Fruit fly (Drosophila melanogaster) whole organism, embryonic: ENCODE data around the gene aru.
A peak's percentile ranks its signal among the peaks of the same experiment; 100 is the strongest.

Experiments
- Atf-2 ChIP-seq: fragments of 200-800 bp; sonication (Bioruptor generic); optimal IDR thresholded peaks from 2 replicates; lab custom pipeline; 2016; ENCODE audit warnings: missing biosample characterization, missing genetic modification characterization
- Awh ChIP-seq: fragments of 200-800 bp; sonication (Bioruptor generic); IDR thresholded peaks from 2 replicates; pipeline ENCODE4, ENCODE4 v1.3.6; 2022; ENCODE audit warnings: missing biosample characterization, missing genetic modification characterization
- CG1024 ChIP-seq: fragments of 200-800 bp; sonication (Bioruptor generic); IDR thresholded peaks from 2 replicates; pipeline ENCODE4 v1.3.6; 2022; ENCODE audit warnings: missing biosample characterization, missing genetic modification characterization
- CG10654 ChIP-seq: fragments of 200-800 bp; sonication (Bioruptor generic); optimal IDR thresholded peaks from 2 replicates; lab custom pipeline; 2016; ENCODE audit warnings: missing biosample characterization, missing genetic modification characterization
- CG11398 ChIP-seq: fragments of 200-800 bp; sonication (Bioruptor generic); optimal IDR thresholded peaks from 2 replicates; lab custom pipeline; 2016; ENCODE audit warnings: missing biosample characterization, missing genetic modification characterization
- CG11456 ChIP-seq: fragments of 200-800 bp; sonication (Bioruptor generic); IDR thresholded peaks from 3 replicates; pipeline ENCODE4 v1.3.6; 2022; ENCODE audit warnings: missing biosample characterization, missing genetic modification characterization
- CG13424 ChIP-seq: fragments of 200-800 bp; sonication (Bioruptor generic); optimal IDR thresholded peaks from 2 replicates; lab custom pipeline; 2019; ENCODE audit warnings: missing biosample characterization, mild to moderate bottlenecking, missing genetic modification characterization, moderate library complexity
- CG15269 ChIP-seq: fragments of 200-800 bp; sonication (Bioruptor generic); optimal IDR thresholded peaks from 2 replicates; lab custom pipeline; 2018; ENCODE audit warnings: missing biosample characterization, mild to moderate bottlenecking, missing genetic modification characterization, moderate library complexity
- CG15514 ChIP-seq: fragments of 200-800 bp; sonication (Bioruptor generic); optimal IDR thresholded peaks from 3 replicates; lab custom pipeline; 2017; ENCODE audit warnings: missing biosample characterization, missing genetic modification characterization, mild to moderate bottlenecking, moderate library complexity, missing genetic modification reagents
- CG17829 ChIP-seq: fragments of 200-800 bp; optimal IDR thresholded peaks from 2 replicates; lab custom pipeline; 2019; ENCODE audit warnings: missing biosample characterization, mild to moderate bottlenecking, missing genetic modification characterization, moderate library complexity
- CG17912 ChIP-seq: fragments of 200-800 bp; sonication (Bioruptor generic); optimal IDR thresholded peaks from 2 replicates; lab custom pipeline; 2018; ENCODE audit warnings: missing biosample characterization, mild to moderate bottlenecking, missing genetic modification characterization
- CG2129 ChIP-seq: fragments of 200-800 bp; sonication (Bioruptor generic); IDR thresholded peaks from 2 replicates; pipeline ENCODE4 v1.3.6; 2022; ENCODE audit warnings: missing biosample characterization, missing genetic modification characterization; ENCODE audit not compliant: partially characterized antibody
- CG2202 ChIP-seq: fragments of 200-800 bp; sonication (Bioruptor generic); optimal IDR thresholded peaks from 2 replicates; lab custom pipeline; 2018; ENCODE audit warnings: missing biosample characterization, mild to moderate bottlenecking, missing genetic modification characterization
- CG33213 ChIP-seq: fragments of 200-800 bp; sonication (Bioruptor generic); optimal IDR thresholded peaks from 3 replicates; lab custom pipeline; 2016; ENCODE audit warnings: missing biosample characterization, missing genetic modification characterization
- CG3995 ChIP-seq: fragments of 200-800 bp; sonication (Bioruptor generic); optimal IDR thresholded peaks from 3 replicates; lab custom pipeline; 2016; ENCODE audit warnings: missing biosample characterization, missing genetic modification characterization
- CG43689 ChIP-seq: fragments of 200-800 bp; sonication (Bioruptor generic); IDR thresholded peaks from 2 replicates; pipeline ENCODE4 v1.3.6; 2022; ENCODE audit warnings: missing biosample characterization, missing genetic modification characterization
- CG4404 ChIP-seq: fragments of 200-800 bp; sonication (Bioruptor generic); IDR thresholded peaks from 2 replicates; pipeline ENCODE4 v1.3.6; 2022; ENCODE audit warnings: missing biosample characterization, missing genetic modification characterization
- CG6791 ChIP-seq: fragments of 200-800 bp; sonication (Bioruptor generic); IDR thresholded peaks from 3 replicates; pipeline ENCODE4 v1.3.6; 2022; ENCODE audit warnings: missing biosample characterization, missing genetic modification characterization; ENCODE audit not compliant: partially characterized antibody
- CG8478 ChIP-seq: fragments of >200 bp; optimal IDR thresholded peaks from 2 replicates; lab custom pipeline; 2018
- CG8924 ChIP-seq: fragments of 200-800 bp; optimal IDR thresholded peaks from 3 replicates; lab custom pipeline; 2019; ENCODE audit warnings: missing biosample characterization, mild to moderate bottlenecking, missing genetic modification characterization, moderate library complexity
- CG9797 ChIP-seq: fragments of 200-800 bp; sonication (Bioruptor generic); optimal IDR thresholded peaks from 3 replicates; lab custom pipeline; 2018; ENCODE audit warnings: missing biosample characterization, mild to moderate bottlenecking, missing genetic modification characterization
- Dbx ChIP-seq: fragments of 200-800 bp; sonication (Bioruptor generic); IDR thresholded peaks from 3 replicates; pipeline ENCODE4 v1.3.6; 2022; ENCODE audit warnings: missing biosample characterization, missing genetic modification characterization
- Doc3 ChIP-seq: fragments of 200-800 bp; sonication (Bioruptor generic); IDR thresholded peaks from 3 replicates; pipeline ENCODE4 v1.3.6; 2022; ENCODE audit warnings: missing biosample characterization, missing genetic modification characterization; ENCODE audit not compliant: partially characterized antibody
- Dp ChIP-seq: fragments of 200-800 bp; sonication (Bioruptor generic); optimal IDR thresholded peaks from 2 replicates; lab custom pipeline; 2018; ENCODE audit warnings: missing biosample characterization, mild to moderate bottlenecking, missing genetic modification characterization, moderate library complexity
- Dref ChIP-seq: fragments of 200-800 bp; sonication (Bioruptor generic); IDR thresholded peaks from 2 replicates; pipeline ENCODE4 v1.3.6; 2022; ENCODE audit warnings: missing biosample characterization, missing genetic modification characterization
- Ets97D ChIP-seq: fragments of 200-800 bp; sonication (Bioruptor generic); optimal IDR thresholded peaks from 3 replicates; lab custom pipeline; 2016; ENCODE audit warnings: missing biosample characterization, missing genetic modification characterization
- Jarid2 ChIP-seq: fragments of 200-800 bp; sonication (Bioruptor generic); optimal IDR thresholded peaks from 3 replicates; lab custom pipeline; 2017; ENCODE audit warnings: mild to moderate bottlenecking, missing biosample characterization, missing genetic modification reagents, missing genetic modification characterization
- Lim3 ChIP-seq: fragments of 200-800 bp; sonication (Bioruptor generic); IDR thresholded peaks from 2 replicates; pipeline ENCODE4 v1.3.6; 2022; ENCODE audit warnings: missing biosample characterization, missing genetic modification characterization
- MESR4 ChIP-seq: fragments of 200-800 bp; sonication (Bioruptor generic); optimal IDR thresholded peaks from 2 replicates; lab custom pipeline; 2018; ENCODE audit warnings: missing biosample characterization, mild to moderate bottlenecking, missing genetic modification characterization, moderate library complexity
- Mes4 ChIP-seq: fragments of 200-800 bp; sonication (Bioruptor generic); optimal IDR thresholded peaks from 2 replicates; lab custom pipeline; 2016; ENCODE audit warnings: missing biosample characterization, missing genetic modification characterization
- Nf-YB ChIP-seq: fragments of 200-800 bp; sonication (Bioruptor generic); optimal IDR thresholded peaks from 3 replicates; lab custom pipeline; 2019; ENCODE audit warnings: missing biosample characterization, mild to moderate bottlenecking, missing genetic modification characterization, moderate library complexity
- Oli ChIP-seq: fragments of 200-800 bp; sonication (Bioruptor generic); optimal IDR thresholded peaks from 2 replicates; lab custom pipeline; 2018; ENCODE audit warnings: missing biosample characterization, mild to moderate bottlenecking, missing genetic modification characterization, moderate library complexity
- Ptx1 ChIP-seq: fragments of 200-800 bp; sonication (Bioruptor generic); IDR thresholded peaks from 2 replicates; pipeline ENCODE4 v1.3.6; 2022; ENCODE audit warnings: missing biosample characterization, missing genetic modification characterization
- ase ChIP-seq: fragments of 200-800 bp; sonication (Bioruptor generic); IDR thresholded peaks from 3 replicates; pipeline ENCODE4 v1.3.6; 2022; ENCODE audit warnings: missing biosample characterization, missing genetic modification characterization
- bigmax ChIP-seq: fragments of 200-800 bp; sonication (Bioruptor generic); optimal IDR thresholded peaks from 2 replicates; lab custom pipeline; 2018; ENCODE audit warnings: missing biosample characterization, mild to moderate bottlenecking, missing genetic modification characterization
- bowl ChIP-seq: fragments of 200-800 bp; sonication (Bioruptor generic); IDR thresholded peaks from 2 replicates; pipeline ENCODE4 v1.3.6; 2022; ENCODE audit warnings: missing biosample characterization, missing genetic modification characterization
- cg ChIP-seq: fragments of 200-800 bp; sonication (Bioruptor generic); optimal IDR thresholded peaks from 3 replicates; lab custom pipeline; 2019; ENCODE audit warnings: missing biosample characterization, mild to moderate bottlenecking, missing genetic modification characterization, moderate library complexity
- eyg ChIP-seq: fragments of 200-800 bp; sonication (Bioruptor generic); optimal IDR thresholded peaks from 3 replicates; lab custom pipeline; 2016; ENCODE audit warnings: missing biosample characterization, missing genetic modification characterization
- fd102C ChIP-seq: fragments of 200-800 bp; sonication (Bioruptor generic); optimal IDR thresholded peaks from 2 replicates; lab custom pipeline; 2018; ENCODE audit warnings: missing biosample characterization, mild to moderate bottlenecking, missing genetic modification characterization, moderate library complexity
- kah ChIP-seq: fragments of 200-800 bp; sonication (Bioruptor generic); optimal IDR thresholded peaks from 2 replicates; lab custom pipeline; 2018; ENCODE audit warnings: missing biosample characterization, mild to moderate bottlenecking, missing genetic modification characterization
- lmd ChIP-seq: fragments of 200-800 bp; sonication (Bioruptor generic); IDR thresholded peaks from 2 replicates; pipeline ENCODE4 v1.3.6; 2022; ENCODE audit warnings: missing biosample characterization, missing genetic modification characterization
- mld ChIP-seq: fragments of 200-800 bp; sonication (Bioruptor generic); IDR thresholded peaks from 3 replicates; pipeline ENCODE4 v1.3.6; 2022; ENCODE audit warnings: missing biosample characterization, missing genetic modification characterization; ENCODE audit not compliant: partially characterized antibody
- p53 ChIP-seq: fragments of 200-800 bp; sonication (Bioruptor generic); optimal IDR thresholded peaks from 2 replicates; lab custom pipeline; 2016; ENCODE audit warnings: missing biosample characterization, missing genetic modification characterization
- pb ChIP-seq: fragments of 200-800 bp; sonication (Bioruptor generic); optimal IDR thresholded peaks from 3 replicates; lab custom pipeline; 2016; ENCODE audit warnings: missing biosample characterization, missing genetic modification characterization
- peb ChIP-seq: fragments of 200-800 bp; sonication (Bioruptor generic); IDR thresholded peaks from 2 replicates; pipeline ENCODE4 v1.3.6; 2022; ENCODE audit warnings: missing biosample characterization, missing genetic modification characterization
- sc ChIP-seq, 3 experiments: fragments of >200 bp in 2 of 3; fragments of 200-800 bp in 1 of 3; sonication (Bioruptor generic) in 1 of 3; optimal IDR thresholded peaks; 2 replicates in 2 of 3; 3 replicates in 1 of 3; lab custom pipeline; 2017; ENCODE audit warnings: mild to moderate bottlenecking in 1 of 3, missing biosample characterization in 1 of 3, missing genetic modification characterization in 1 of 3, missing genetic modification reagents in 1 of 3
- seq ChIP-seq: fragments of 200-800 bp; sonication (Bioruptor generic); IDR thresholded peaks from 2 replicates; pipeline ENCODE4 v1.3.6; 2022; ENCODE audit warnings: missing biosample characterization, missing genetic modification characterization
- tap ChIP-seq: fragments of 200-800 bp; optimal IDR thresholded peaks from 3 replicates; lab custom pipeline; 2019; ENCODE audit warnings: missing biosample characterization, mild to moderate bottlenecking, missing genetic modification characterization, moderate library complexity
- zfh1 ChIP-seq: fragments of 200-800 bp; sonication (Bioruptor generic); IDR thresholded peaks from 3 replicates; pipeline ENCODE4 v1.3.6; 2022; ENCODE audit warnings: missing biosample characterization, missing genetic modification characterization

aru gene

DNA sequence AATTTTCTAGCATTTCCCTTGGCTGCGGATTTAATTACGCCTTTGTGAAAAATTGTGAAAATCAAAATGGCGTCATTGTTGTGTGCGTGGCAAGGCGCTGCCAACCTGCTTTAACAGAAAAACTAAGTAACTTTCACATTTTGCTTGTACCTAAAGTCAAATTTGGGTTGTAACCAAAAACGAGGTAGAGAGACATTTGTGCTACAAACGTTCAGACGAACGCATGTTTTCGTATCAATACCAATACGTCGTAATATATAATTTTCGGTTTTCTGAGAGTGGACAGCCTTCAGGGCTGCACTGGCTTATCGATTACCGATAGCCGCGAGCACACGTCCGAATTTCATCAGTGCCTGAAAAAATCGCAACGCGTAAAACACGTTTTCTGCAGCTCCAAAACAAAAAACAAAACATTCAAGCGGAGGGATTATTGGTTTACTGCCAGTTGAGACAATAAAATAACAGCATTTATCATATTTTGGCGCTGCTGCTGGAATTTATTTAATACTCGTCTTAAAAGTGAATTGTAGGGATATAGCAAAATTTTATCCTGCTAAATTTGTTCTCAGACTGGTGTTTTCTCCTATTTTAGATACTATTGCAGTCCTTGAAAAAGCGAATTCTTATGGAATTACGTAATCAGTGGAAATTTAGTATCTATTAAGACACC is 2.7 kb upstream of the aru start (continued):
- TF ChIP-seq CG6791 (GFP tag; lab: Robert Waterston, UW), result peak; percentile 57; the same call in 2 of the 3 replicates
- TF ChIP-seq CG43689, result no peak
- no peak for TF ChIP-seq Awh
- peak; percentile 57 for TF ChIP-seq CG33213 (GFP tag; lab: Kevin White, UChicago)
- no peak for TF ChIP-seq Lim3
- TF ChIP-seq pb (GFP tag; lab: Kevin White, UChicago), result peak; percentile 61
- no peak for TF ChIP-seq CG2129
- no peak for TF ChIP-seq tap (tag; lab: Kevin White, UChicago)
- TF ChIP-seq CG15514 (GFP tag; lab: Kevin White, UChicago), result peak; percentile 73
- 0 out of 2 replicates have a peak, but pooled peaks have one; percentile 10 for TF ChIP-seq peb (GFP tag; lab: Robert Waterston, UW)
- TF ChIP-seq CG8924 (tag; lab: Kevin White, UChicago), result peak; percentile 68
- TF ChIP-seq Doc3 (GFP tag; lab: Robert Waterston, UW), result no peak
- TF ChIP-seq kah, result no peak
- peak; percentile 5 for TF ChIP-seq CG2202 (tag; lab: Kevin White, UChicago)
- peak; percentile 60 for TF ChIP-seq CG10654 (GFP tag; lab: Kevin White, UChicago)
- TF ChIP-seq CG9797 (GFP tag; lab: Kevin White, UChicago), result no peak
- TF ChIP-seq CG11398 (GFP tag; lab: Kevin White, UChicago), result peak; percentile 65
- TF ChIP-seq CG15269 (tag; lab: Kevin White, UChicago), result peak; percentile 64
- no peak for TF ChIP-seq Nf-YB
- TF ChIP-seq Mes4 (GFP tag; lab: Kevin White, UChicago), result peak; percentile 68
- peak; percentile 47; the same call in 1 of the 2 replicates for TF ChIP-seq seq (GFP tag; lab: Robert Waterston, UW)
- TF ChIP-seq Ets97D, result peak; percentile 65
- no peak; the same call in 1 of the 2 replicates for TF ChIP-seq CG1024
- no peak for TF ChIP-seq Dp
- peak; percentile 82 for TF ChIP-seq Dref (GFP tag; lab: Robert Waterston, UW)
- no peak for TF ChIP-seq Jarid2 (GFP tag; lab: Kevin White, UChicago)
- no peak for TF ChIP-seq bigmax (GFP tag; lab: Kevin White, UChicago)
- peak; percentile 71 for TF ChIP-seq Atf-2
- peak; percentile 18 for TF ChIP-seq CG17912 (GFP tag; lab: Kevin White, UChicago)
- TF ChIP-seq mld (GFP tag; lab: Robert Waterston, UW), result no peak
- TF ChIP-seq CG13424 (tag; lab: Kevin White, UChicago), result peak; percentile 73
- TF ChIP-seq MESR4 (GFP tag; lab: Kevin White, UChicago), result peak; percentile 50
- TF ChIP-seq bowl (GFP tag; lab: Robert Waterston, UW), result no peak
- no peak for TF ChIP-seq cg (GFP tag; lab: Kevin White, UChicago)
- TF ChIP-seq lmd (GFP tag; lab: Robert Waterston, UW), result peak; percentile 59
- TF ChIP-seq Ptx1 (GFP tag; lab: Robert Waterston, UW), result peak; percentile 70
- TF ChIP-seq CG8478 (lab: Kevin White, UChicago), result no peak
- TF ChIP-seq eyg (GFP tag; lab: Kevin White, UChicago), result peak; percentile 9
- peak; percentile 63; the same call in 2 of the 3 replicates for TF ChIP-seq Dbx (GFP tag; lab: Robert Waterston, UW)
- TF ChIP-seq ase, result no peak
- peak; percentile 56 for TF ChIP-seq CG17829 (tag; lab: Kevin White, UChicago)
- TF ChIP-seq Oli (tag; lab: Kevin White, UChicago), result peak; percentile 44
- TF ChIP-seq fd102C (GFP tag; lab: Kevin White, UChicago), result no peak
- TF ChIP-seq zfh1 (GFP tag; lab: Robert Waterston, UW), result peak; percentile 76
- TF ChIP-seq sc (optimal IDR thresholded peaks at IDR 0.05; lab: Kevin White, UChicago), result no peak
- peak; percentile 47 for TF ChIP-seq sc (GFP tag; optimal IDR thresholded peaks at IDR 0.05; lab: Kevin White, UChicago)
- TF ChIP-seq p53 (GFP tag; lab: Kevin White, UChicago), result peak; percentile 32
- TF ChIP-seq CG4404 (GFP tag; lab: Robert Waterston, UW), result peak; percentile 46; the same call in 1 of the 2 replicates
- peak; percentile 38 for TF ChIP-seq CG3995 (GFP tag; lab: Kevin White, UChicago)
- peak; percentile 69; the same call in 1 of the 3 replicates for TF ChIP-seq CG11456 (GFP tag; lab: Robert Waterston, UW)
